Fruit fly (Drosophila melanogaster): Measurements from ENCODE around the gene mex1.

mex1 gene

DNA sequence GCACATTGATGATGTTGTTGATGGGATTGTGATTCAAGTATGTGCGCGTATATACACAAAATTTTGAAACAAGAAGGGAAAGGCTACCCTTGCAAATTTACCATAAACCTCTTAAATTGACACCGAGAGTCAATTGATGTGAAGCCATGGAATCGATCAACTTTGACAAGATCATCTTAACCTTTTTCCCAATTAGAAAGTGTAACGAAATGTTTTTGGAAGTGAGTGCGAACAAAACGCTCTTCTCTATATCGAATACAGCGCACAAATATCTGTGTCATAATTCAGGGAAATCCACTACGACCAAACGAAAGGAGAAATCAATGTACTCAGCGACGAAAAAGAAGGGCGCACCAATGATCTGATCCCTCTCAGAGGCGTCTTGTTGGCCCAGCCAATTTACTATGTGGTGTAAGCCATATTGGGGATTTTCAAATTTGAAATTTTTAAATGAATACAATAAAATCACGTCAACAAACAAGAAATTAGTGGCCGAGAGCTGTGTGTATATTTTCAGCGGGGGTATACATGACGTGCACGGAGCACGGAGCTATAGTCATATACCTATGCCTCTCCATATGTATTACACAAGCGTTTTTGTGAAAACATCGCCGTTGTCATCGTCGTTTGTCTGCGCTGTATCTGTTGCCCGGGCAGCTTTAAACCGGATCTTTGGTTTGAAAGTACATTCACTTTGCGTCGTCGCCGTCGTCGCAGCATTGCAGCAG is 14.2 kb upstream of the mex1 start (continued):
- TF ChIP-seq CG13424 (tag; optimal IDR thresholded peaks at IDR 0.05) (peak; percentile 49), z (GFP tag; IDR thresholded peaks at IDR 0.05) (no peak), pb (GFP tag; optimal IDR thresholded peaks at IDR 0.05) (peak; percentile 74), sc (optimal IDR thresholded peaks at IDR 0.05) (no peak), sc (GFP tag; optimal IDR thresholded peaks at IDR 0.05) (no peak), tgo (GFP tag; IDR thresholded peaks at IDR 0.05) (no peak), CrebB (tag; optimal IDR thresholded peaks at IDR 0.05) (no peak), maf-S (GFP tag; optimal IDR thresholded peaks at IDR 0.05) (no peak), ranshi (GFP tag; IDR thresholded peaks at IDR 0.05) (no peak; the same call in 1 of the 2 replicates), ab (GFP tag; optimal IDR thresholded peaks at IDR 0.05) (no peak), CG8290 (GFP tag; optimal IDR thresholded peaks at IDR 0.05) (no peak), CG8290 (tag; optimal IDR thresholded peaks at IDR 0.05) (peak in 1 of 2 experiments; percentile 40), da (GFP tag; optimal IDR thresholded peaks at IDR 0.05) (no peak), onecut (GFP tag; IDR thresholded peaks at IDR 0.05) (no peak), E2f1 (GFP tag; IDR thresholded peaks at IDR 0.05) (0 out of 2 replicates have a peak, but pooled peaks have one; percentile 21), hbn (GFP tag; IDR thresholded peaks at IDR 0.05; ENCODE audit: partially characterized antibody) (no peak), CG6765 (GFP tag; optimal IDR thresholded peaks at IDR 0.05) (no peak), Rfx (GFP tag; IDR thresholded peaks at IDR 0.05) (peak; percentile 43), Deaf1 (tag; optimal IDR thresholded peaks at IDR 0.05) (no peak), slbo (GFP tag; IDR thresholded peaks at IDR 0.05) (0 out of 2 replicates have a peak, but pooled peaks have one; percentile 5), Med (GFP tag) (peak; percentile 86), vvl (GFP tag; IDR thresholded peaks at IDR 0.05) (peak; percentile 35; the same call in 1 of the 2 replicates), Atf6 (GFP tag; IDR thresholded peaks at IDR 0.05) (no peak), Sin3A (optimal IDR thresholded peaks at IDR 0.05) (no peak), CG32772 (GFP tag; IDR thresholded peaks at IDR 0.05) (0 out of 2 replicates have a peak, but pooled peaks have one; percentile 4), disco-r (GFP tag; optimal IDR thresholded peaks at IDR 0.05) (peak; percentile 9), Mad (GFP tag; optimal IDR thresholded peaks at IDR 0.05) (no peak), CG16813 (GFP tag; IDR thresholded peaks at IDR 0.05; ENCODE audit: partially characterized antibody) (no peak), luna (GFP tag; optimal IDR thresholded peaks at IDR 0.05) (no peak), hkb (optimal IDR thresholded peaks at IDR 0.05) (no peak), hkb (GFP tag; IDR thresholded peaks at IDR 0.05) (peak; percentile 27; the same call in 1 of the 2 replicates), CG4707 (GFP tag; optimal IDR thresholded peaks at IDR 0.05) (peak; percentile 24), CG6272 (GFP tag; IDR thresholded peaks at IDR 0.05) (no peak), exex (tag; optimal IDR thresholded peaks at IDR 0.05) (no peak), zf30C (GFP tag; optimal IDR thresholded peaks at IDR 0.05) (no peak), ro (GFP tag; IDR thresholded peaks at IDR 0.05) (no peak), CG7839 (tag; optimal IDR thresholded peaks at IDR 0.05) (peak; percentile 26), Xrp1 (GFP tag; IDR thresholded peaks at IDR 0.05) (peak; percentile 50), zfh1 (GFP tag; IDR thresholded peaks at IDR 0.05) (peak; percentile 20; the same call in 1 of the 3 replicates), jigr1 (GFP tag; IDR thresholded peaks at IDR 0.05) (no peak), nom (GFP tag; optimal IDR thresholded peaks at IDR 0.05) (peak; percentile 35), stwl (tag; optimal IDR thresholded peaks at IDR 0.05) (no peak), CG43689 (GFP tag; IDR thresholded peaks at IDR 0.05) (no peak), fd102C (GFP tag; optimal IDR thresholded peaks at IDR 0.05) (no peak), Adf1 (GFP tag; IDR thresholded peaks at IDR 0.05) (no peak), CG34422 (GFP tag; IDR thresholded peaks at IDR 0.05) (0 out of 3 replicates have a peak, but pooled peaks have one; percentile 24), CG4730 (GFP tag; IDR thresholded peaks at IDR 0.05) (no peak), CG2120 (GFP tag; optimal IDR thresholded peaks at IDR 0.05) (peak; percentile 30), CG7928 (GFP tag; optimal IDR thresholded peaks at IDR 0.05) (no peak), BtbVII (GFP tag; optimal IDR thresholded peaks at IDR 0.05) (no peak), CG8388 (GFP tag; optimal IDR thresholded peaks at IDR 0.05) (peak; percentile 20), CG13775 (GFP tag; optimal IDR thresholded peaks at IDR 0.05) (no peak)

Measured in whole organism, embryonic.